Fruit fly (Drosophila melanogaster): ENCODE measurements around the gene CG17637.

DNA sequence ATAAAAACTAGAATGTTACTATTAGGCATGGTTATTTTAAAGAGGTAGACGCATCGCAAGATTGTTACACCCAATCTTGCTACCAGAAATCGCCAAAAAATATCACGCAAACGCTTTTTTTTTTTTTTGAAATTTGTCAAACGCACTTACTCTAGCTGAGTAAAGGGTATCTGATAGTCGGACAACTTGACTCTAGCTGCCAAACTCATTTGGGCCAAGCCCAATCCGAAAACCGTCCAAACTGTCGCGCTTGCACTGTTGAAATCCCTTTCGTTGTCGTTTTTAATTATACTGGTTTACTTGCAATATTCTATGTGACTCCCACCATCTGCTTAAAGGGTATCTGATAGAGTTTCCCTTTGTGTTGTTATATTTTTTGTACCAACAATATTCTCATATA is 730 bp upstream of the CG17637 start:
- TF ChIP-seq lola (GFP tag; optimal IDR thresholded peaks at IDR 0.05) (no peak), woc (GFP tag; optimal IDR thresholded peaks at IDR 0.05) (no peak), psq (GFP tag; optimal IDR thresholded peaks at IDR 0.05) (no peak)

Measured in whole organism, wandering third instar larva.